ENCODE assay signal across 1 fruit fly cellular context in the genomic region with DNA sequence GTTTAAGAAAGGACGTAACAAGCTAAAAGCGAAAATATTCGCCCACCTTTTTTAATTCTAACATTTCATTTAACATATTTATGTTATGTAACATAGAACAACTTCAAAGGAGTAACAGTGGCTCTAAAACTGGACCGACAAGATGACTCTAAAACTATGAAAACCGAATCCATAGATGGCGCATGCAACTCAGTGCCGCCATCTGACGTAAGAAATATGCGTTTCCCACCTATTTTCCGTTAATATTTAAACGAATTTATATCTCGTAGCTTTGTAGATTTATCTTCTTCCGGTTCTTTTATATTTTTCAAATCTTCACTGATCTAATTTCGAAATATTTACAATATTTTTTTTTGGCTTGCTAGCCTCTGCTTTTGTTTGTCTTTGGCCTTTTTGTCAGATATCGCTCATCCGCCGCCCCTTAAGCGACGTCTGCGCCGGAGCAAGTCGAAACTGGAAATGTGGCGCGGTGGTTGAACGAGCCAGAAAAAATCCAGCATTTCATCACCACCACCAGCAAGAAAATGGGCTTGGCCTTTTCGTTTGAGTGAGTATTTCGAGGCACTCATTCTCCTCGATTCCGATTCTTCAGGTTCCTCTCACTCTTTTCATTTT.
TF ChIP-seq lines count a peak whose summit lies in the region.

No protein-coding gene starts in this region.

TF ChIP-seq in whole organism, embryonic, 481 proteins besides CTCF, POLR2A, EP300 and RAD21 (continued from another document):
- TF ChIP-seq CG18764 (GFP tag; optimal IDR thresholded peaks at IDR 0.05; lab: Kevin White, UChicago) (peak; percentile 3), CG14860 (GFP tag; IDR thresholded peaks at IDR 0.05; lab: Robert Waterston, UW; ENCODE audit: partially characterized antibody) (no peak), Drgx (GFP tag; IDR thresholded peaks at IDR 0.05; lab: Robert Waterston, UW) (no peak), kah (GFP tag; optimal IDR thresholded peaks at IDR 0.05; lab: Kevin White, UChicago) (no peak), vvl (GFP tag; IDR thresholded peaks at IDR 0.05; lab: Robert Waterston, UW) (peak; percentile 43), gcm2 (GFP tag; optimal IDR thresholded peaks at IDR 0.05; lab: Kevin White, UChicago) (no peak), CG11504 (tag; optimal IDR thresholded peaks at IDR 0.05; lab: Kevin White, UChicago) (peak; percentile 52), CG3847 (GFP tag; IDR thresholded peaks at IDR 0.05; lab: Robert Waterston, UW) (no peak), CG13123 (GFP tag; optimal IDR thresholded peaks at IDR 0.05; lab: Kevin White, UChicago) (no peak), zen2 (GFP tag; IDR thresholded peaks at IDR 0.05; lab: Robert Waterston, UW; ENCODE audit: partially characterized antibody) (no peak), lab (GFP tag; optimal IDR thresholded peaks at IDR 0.05; lab: Kevin White, UChicago) (no peak), Bgb (GFP tag; IDR thresholded peaks at IDR 0.05; lab: Robert Waterston, UW; ENCODE audit: partially characterized antibody) (no peak), prd (optimal IDR thresholded peaks at IDR 0.05; lab: Kevin White, UChicago) (no peak), prd (GFP tag; IDR thresholded peaks at IDR 0.05; lab: Robert Waterston, UW) (0 out of 3 replicates have a peak, but pooled peaks have one; percentile 13), CG10565 (GFP tag; optimal IDR thresholded peaks at IDR 0.05; lab: Kevin White, UChicago) (no peak), odd (GFP tag; optimal IDR thresholded peaks at IDR 0.05; lab: Kevin White, UChicago) (no peak), CG12659 (GFP tag; optimal IDR thresholded peaks at IDR 0.05; lab: Kevin White, UChicago) (no peak), Camta (GFP tag; optimal IDR thresholded peaks at IDR 0.05; lab: Kevin White, UChicago) (peak; percentile 32), bowl (GFP tag; IDR thresholded peaks at IDR 0.05; lab: Robert Waterston, UW) (no peak), CG15696 (tag; optimal IDR thresholded peaks at IDR 0.05; lab: Kevin White, UChicago) (peak; percentile 67), Max (GFP tag; optimal IDR thresholded peaks at IDR 0.05; lab: Kevin White, UChicago) (no peak), CG8924 (tag; optimal IDR thresholded peaks at IDR 0.05; lab: Kevin White, UChicago) (no peak), lmd (GFP tag; IDR thresholded peaks at IDR 0.05; lab: Robert Waterston, UW) (no peak), kni (GFP tag; optimal IDR thresholded peaks at IDR 0.05; lab: Kevin White, UChicago) (peak; percentile 51), sc (optimal IDR thresholded peaks at IDR 0.05; lab: Kevin White, UChicago) (no peak), sc (GFP tag; optimal IDR thresholded peaks at IDR 0.05; lab: Kevin White, UChicago) (no peak), Hmx (GFP tag; optimal IDR thresholded peaks at IDR 0.05; lab: Kevin White, UChicago) (no peak), eyg (GFP tag; optimal IDR thresholded peaks at IDR 0.05; lab: Kevin White, UChicago) (no peak), Bteb2 (GFP tag; optimal IDR thresholded peaks at IDR 0.05; lab: Kevin White, UChicago) (no peak), Dip2 (GFP tag; IDR thresholded peaks at IDR 0.05; lab: Robert Waterston, UW) (no peak), CG43689 (GFP tag; IDR thresholded peaks at IDR 0.05; lab: Robert Waterston, UW) (no peak), D19B (GFP tag; optimal IDR thresholded peaks at IDR 0.05; lab: Kevin White, UChicago) (no peak), stwl (tag; optimal IDR thresholded peaks at IDR 0.05; lab: Kevin White, UChicago) (no peak), CG8281 (tag; optimal IDR thresholded peaks at IDR 0.05; lab: Kevin White, UChicago) (no peak), CG9876 (GFP tag; optimal IDR thresholded peaks at IDR 0.05; lab: Kevin White, UChicago) (peak; percentile 18), CG10366 (GFP tag; IDR thresholded peaks at IDR 0.05; lab: Robert Waterston, UW) (0 out of 2 replicates have a peak, but pooled peaks have one; percentile 26), klu (GFP tag; IDR thresholded peaks at IDR 0.05; lab: Robert Waterston, UW) (no peak), Awh (GFP tag; IDR thresholded peaks at IDR 0.05; lab: Robert Waterston, UW) (0 out of 2 replicates have a peak, but pooled peaks have one; percentile 10), ATbp (GFP tag; optimal IDR thresholded peaks at IDR 0.05; lab: Kevin White, UChicago) (no peak), bsh (GFP tag; optimal IDR thresholded peaks at IDR 0.05; lab: Kevin White, UChicago) (peak in 1 of 2 experiments; percentile 46), chif (GFP tag; optimal IDR thresholded peaks at IDR 0.05; lab: Kevin White, UChicago) (peak in 1 of 2 experiments; percentile 77), CG18619 (GFP tag; optimal IDR thresholded peaks at IDR 0.05; lab: Kevin White, UChicago) (no peak), Gug (GFP tag; IDR thresholded peaks at IDR 0.05; lab: Robert Waterston, UW) (0 out of 4 replicates have a peak, but pooled peaks have one; percentile 5), ato (GFP tag; IDR thresholded peaks at IDR 0.05; lab: Robert Waterston, UW; ENCODE audit: partially characterized antibody) (no peak), CG3065 (GFP tag; optimal IDR thresholded peaks at IDR 0.05; lab: Kevin White, UChicago) (no peak), Trl (optimal IDR thresholded peaks at IDR 0.05; lab: Kevin White, UChicago) (no peak), Trl (GFP tag; optimal IDR thresholded peaks at IDR 0.05; lab: Kevin White, UChicago) (peak; percentile 36), CG34376 (GFP tag; optimal IDR thresholded peaks at IDR 0.05; lab: Kevin White, UChicago) (no peak), CG31224 (GFP tag; IDR thresholded peaks at IDR 0.05; lab: Robert Waterston, UW) (no peak), zfh1 (GFP tag; IDR thresholded peaks at IDR 0.05; lab: Robert Waterston, UW) (peak; percentile 39; the same call in 1 of the 3 replicates), Neu2 (GFP tag; optimal IDR thresholded peaks at IDR 0.05; lab: Kevin White, UChicago; ENCODE audit: borderline replicate concordance) (no peak), CG7745 (tag; optimal IDR thresholded peaks at IDR 0.05; lab: Kevin White, UChicago) (no peak), CG6683 (GFP tag; optimal IDR thresholded peaks at IDR 0.05; lab: Kevin White, UChicago) (no peak), eve (GFP tag; optimal IDR thresholded peaks at IDR 0.05; lab: Kevin White, UChicago) (no peak), Elba2 (GFP tag; optimal IDR thresholded peaks at IDR 0.05; lab: Kevin White, UChicago) (no peak), emc (GFP tag; optimal IDR thresholded peaks at IDR 0.05; lab: Kevin White, UChicago) (no peak), CG15601 (tag; optimal IDR thresholded peaks at IDR 0.05; lab: Kevin White, UChicago) (peak; percentile 41), caup (GFP tag; optimal IDR thresholded peaks at IDR 0.05; lab: Kevin White, UChicago; ENCODE audit: severe bottlenecking) (no peak), corto (GFP tag; optimal IDR thresholded peaks at IDR 0.05; lab: Kevin White, UChicago) (no peak), row (GFP tag; IDR thresholded peaks at IDR 0.05; lab: Robert Waterston, UW) (no peak), twi (tag; optimal IDR thresholded peaks at IDR 0.05; lab: Kevin White, UChicago) (peak; percentile 30), CG17912 (GFP tag; optimal IDR thresholded peaks at IDR 0.05; lab: Kevin White, UChicago) (peak; percentile 5), ken (GFP tag; IDR thresholded peaks at IDR 0.05; lab: Robert Waterston, UW) (0 out of 3 replicates have a peak, but pooled peaks have one; percentile 26), Lhr (GFP tag; optimal IDR thresholded peaks at IDR 0.05; lab: Kevin White, UChicago) (peak; percentile 29), ranshi (GFP tag; IDR thresholded peaks at IDR 0.05; lab: Robert Waterston, UW) (no peak), CG32772 (GFP tag; IDR thresholded peaks at IDR 0.05; lab: Robert Waterston, UW) (peak; percentile 34; the same call in 1 of the 2 replicates), CG15269 (tag; optimal IDR thresholded peaks at IDR 0.05; lab: Kevin White, UChicago) (no peak), nerfin-1 (tag; optimal IDR thresholded peaks at IDR 0.05; lab: Kevin White, UChicago) (peak; percentile 5), H2.0 (GFP tag; IDR thresholded peaks at IDR 0.05; lab: Robert Waterston, UW) (0 out of 2 replicates have a peak, but pooled peaks have one; percentile 19), pb (GFP tag; optimal IDR thresholded peaks at IDR 0.05; lab: Kevin White, UChicago) (no peak), CG17612 (GFP tag; IDR thresholded peaks at IDR 0.05; lab: Robert Waterston, UW) (no peak), CG33557 (GFP tag; optimal IDR thresholded peaks at IDR 0.05; lab: Kevin White, UChicago) (peak; percentile 57), amos (GFP tag; IDR thresholded peaks at IDR 0.05; lab: Robert Waterston, UW; ENCODE audit: partially characterized antibody) (no peak), CG1529 (GFP tag; optimal IDR thresholded peaks at IDR 0.05; lab: Kevin White, UChicago) (no peak), Dll (GFP tag; IDR thresholded peaks at IDR 0.05; lab: Robert Waterston, UW; ENCODE audit: partially characterized antibody) (no peak), CG17802 (tag; optimal IDR thresholded peaks at IDR 0.05; lab: Kevin White, UChicago) (no peak), Kr (GFP tag; optimal IDR thresholded peaks at IDR 0.05; lab: Kevin White, UChicago) (no peak), CG2712 (tag; optimal IDR thresholded peaks at IDR 0.05; lab: Kevin White, UChicago) (peak; percentile 56), CG10959 (GFP tag; IDR thresholded peaks at IDR 0.05; lab: Robert Waterston, UW) (peak; percentile 43; the same call in 1 of the 2 replicates), pho (GFP tag; optimal IDR thresholded peaks at IDR 0.05; lab: Kevin White, UChicago) (no peak), CG18262 (tag; optimal IDR thresholded peaks at IDR 0.05; lab: Kevin White, UChicago) (peak; percentile 33), sqz (GFP tag; optimal IDR thresholded peaks at IDR 0.05; lab: Kevin White, UChicago) (no peak), CG3407 (GFP tag; optimal IDR thresholded peaks at IDR 0.05; lab: Kevin White, UChicago) (no peak), sr (GFP tag; IDR thresholded peaks at IDR 0.05; lab: Robert Waterston, UW) (no peak), knrl (GFP tag; IDR thresholded peaks at IDR 0.05; lab: Robert Waterston, UW; ENCODE audit: partially characterized antibody) (no peak)
